Worm (Caenorhabditis elegans): Measurements from ENCODE around the gene C05E4.7.

DNA sequence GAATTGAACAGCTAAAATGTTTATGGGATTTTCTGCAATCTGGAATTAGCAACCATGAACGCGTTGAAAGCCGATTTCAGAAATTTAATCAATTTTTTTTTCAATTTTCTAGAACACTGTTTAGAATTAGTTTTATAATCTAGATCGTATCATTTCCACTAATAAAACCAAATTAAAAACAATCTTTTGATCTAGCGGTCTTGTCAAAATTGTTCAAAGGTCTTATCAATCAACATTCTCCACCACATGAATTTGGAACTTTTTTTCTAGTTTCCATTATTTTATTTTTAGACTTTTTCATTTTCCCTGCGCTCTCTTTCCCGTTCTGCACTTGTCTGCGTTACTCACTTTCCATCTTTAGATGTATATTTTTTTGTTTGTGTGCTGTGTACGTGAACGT is 20.4 kb downstream of the C05E4.7 start, which contains the start of gene srp-2:
- TF ChIP-seq elt-3 (tag; optimal IDR thresholded peaks at IDR 0.05) (no peak), sem-4 (tag; optimal IDR thresholded peaks at IDR 0.05) (no peak), snpc-4 (tag; optimal IDR thresholded peaks at IDR 0.05) (no peak), unc-55 (GFP tag; optimal IDR thresholded peaks at IDR 0.05) (no peak), unc-62 (GFP tag; optimal IDR thresholded peaks at IDR 0.05) (no peak)

All from whole organism, L2 larva.